Fruit fly (Drosophila melanogaster) whole organism, embryonic: Measurements from ENCODE around the gene rasp.

Source experiments
- Ada2b ChIP-seq: fragments of 200-800 bp; sonication (Bioruptor generic); IDR thresholded peaks from 2 replicates; pipeline ENCODE4 v1.3.6; 2022; ENCODE audit warnings: missing biosample characterization, missing genetic modification characterization
- Adf1 ChIP-seq: fragments of 200-800 bp; sonication (Bioruptor generic); IDR thresholded peaks from 2 replicates; pipeline ENCODE4 v1.3.6; 2022; ENCODE audit warnings: missing biosample characterization, missing genetic modification characterization
- B-H1 ChIP-seq: fragments of 200-800 bp; sonication (Bioruptor generic); IDR thresholded peaks from 3 replicates; pipeline ENCODE4 v1.3.6; 2022; ENCODE audit warnings: missing biosample characterization, missing genetic modification characterization
- Bdp1 ChIP-seq: fragments of 200-800 bp; sonication (Bioruptor generic); optimal IDR thresholded peaks from 3 replicates; lab custom pipeline; 2016; ENCODE audit warnings: missing biosample characterization, missing genetic modification characterization
- CG10979 ChIP-seq: fragments of 200-800 bp; sonication (Bioruptor generic); optimal IDR thresholded peaks from 2 replicates; lab custom pipeline; 2018; ENCODE audit warnings: missing biosample characterization, mild to moderate bottlenecking, missing genetic modification characterization, moderate library complexity
- CG11456 ChIP-seq: fragments of 200-800 bp; sonication (Bioruptor generic); IDR thresholded peaks from 3 replicates; pipeline ENCODE4 v1.3.6; 2022; ENCODE audit warnings: missing biosample characterization, missing genetic modification characterization
- CG13624 ChIP-seq: fragments of 200-800 bp; sonication (Bioruptor generic); optimal IDR thresholded peaks from 2 replicates; lab custom pipeline; 2016; ENCODE audit warnings: missing biosample characterization, missing genetic modification characterization
- CG15269 ChIP-seq: fragments of 200-800 bp; sonication (Bioruptor generic); optimal IDR thresholded peaks from 2 replicates; lab custom pipeline; 2018; ENCODE audit warnings: missing biosample characterization, mild to moderate bottlenecking, missing genetic modification characterization, moderate library complexity
- CG16779 ChIP-seq: fragments of 200-800 bp; sonication (Bioruptor generic); IDR thresholded peaks from 2 replicates; pipeline ENCODE4 v1.3.6; 2022; ENCODE audit warnings: missing biosample characterization, missing genetic modification characterization
- CG17186 ChIP-seq: fragments of 200-800 bp; sonication (Bioruptor generic); optimal IDR thresholded peaks from 3 replicates; lab custom pipeline; 2017; ENCODE audit warnings: missing biosample characterization, missing genetic modification reagents, missing genetic modification characterization
- CG3847 ChIP-seq: fragments of 200-800 bp; sonication (Bioruptor generic); IDR thresholded peaks from 2 replicates; pipeline ENCODE4 v1.3.6; 2022; ENCODE audit warnings: missing biosample characterization, missing genetic modification characterization
- CG4328 ChIP-seq: fragments of 200-800 bp; sonication (Bioruptor generic); optimal IDR thresholded peaks from 3 replicates; lab custom pipeline; 2017; ENCODE audit warnings: missing biosample characterization, missing genetic modification reagents, missing genetic modification characterization
- CG6765 ChIP-seq: fragments of 200-800 bp; sonication (Bioruptor generic); optimal IDR thresholded peaks from 3 replicates; lab custom pipeline; 2017; ENCODE audit warnings: missing biosample characterization, mild to moderate bottlenecking, missing genetic modification characterization
- CG7271 ChIP-seq: fragments of 200-800 bp; sonication (Bioruptor generic); optimal IDR thresholded peaks from 2 replicates; lab custom pipeline; 2018; ENCODE audit warnings: missing biosample characterization, mild to moderate bottlenecking, missing genetic modification characterization, moderate library complexity
- CG7357 ChIP-seq: fragments of 200-800 bp; sonication (Bioruptor generic); IDR thresholded peaks from 3 replicates; pipeline ENCODE4 v1.3.6; 2022; ENCODE audit warnings: missing biosample characterization, missing genetic modification characterization
- CG8765 ChIP-seq: fragments of 200-800 bp; sonication (Bioruptor generic); IDR thresholded peaks from 2 replicates; pipeline ENCODE4 v1.3.6; 2022; ENCODE audit warnings: missing biosample characterization, missing genetic modification characterization
- CG9215 ChIP-seq: fragments of 200-800 bp; sonication (Bioruptor generic); IDR thresholded peaks from 2 replicates; pipeline ENCODE4 v1.3.6; 2022; ENCODE audit warnings: missing biosample characterization, missing genetic modification characterization
- CG9437 ChIP-seq: fragments of 200-800 bp; sonication (Bioruptor generic); optimal IDR thresholded peaks from 2 replicates; lab custom pipeline; 2018; ENCODE audit warnings: missing biosample characterization, mild to moderate bottlenecking, missing genetic modification characterization
- CG9876 ChIP-seq: fragments of 200-800 bp; sonication (Bioruptor generic); optimal IDR thresholded peaks from 2 replicates; lab custom pipeline; 2016; ENCODE audit warnings: missing biosample characterization, missing genetic modification characterization
- CTCF ChIP-seq: fragments of 200-800 bp; sonication (Bioruptor generic); optimal IDR thresholded peaks from 2 replicates; lab custom pipeline; 2017; ENCODE audit warnings: missing biosample characterization, mild to moderate bottlenecking, missing genetic modification characterization, moderate library complexity
- CrebB ChIP-seq: fragments of 200-800 bp; sonication (Bioruptor generic); optimal IDR thresholded peaks from 3 replicates; lab custom pipeline; 2018; ENCODE audit warnings: missing biosample characterization, mild to moderate bottlenecking, missing genetic modification characterization
- D ChIP-seq, 2 experiments: fragments of 200-800 bp in 1 of 2; fragments of >200 bp in 1 of 2; sonication (Bioruptor generic) in 1 of 2; optimal IDR thresholded peaks; 2 replicates in 1 of 2; 3 replicates in 1 of 2; lab custom pipeline; 2017; ENCODE audit warnings: mild to moderate bottlenecking in 1 of 2, missing biosample characterization in 1 of 2, missing genetic modification characterization in 1 of 2, missing genetic modification reagents in 1 of 2
- Fer2 ChIP-seq: fragments of 200-800 bp; sonication (Bioruptor generic); optimal IDR thresholded peaks from 2 replicates; lab custom pipeline; 2018; ENCODE audit warnings: missing biosample characterization, mild to moderate bottlenecking, missing genetic modification characterization, moderate library complexity
- GATAe ChIP-seq: fragments of 200-800 bp; sonication (Bioruptor generic); conservative IDR thresholded peaks from 2 replicates; pipeline ENCODE4 v1.3.6; 2022; ENCODE audit warnings: missing biosample characterization, missing genetic modification characterization
- MTF-1 ChIP-seq: fragments of 200-800 bp; sonication (Bioruptor generic); optimal IDR thresholded peaks from 2 replicates; lab custom pipeline; 2018; ENCODE audit warnings: missing biosample characterization, mild to moderate bottlenecking, missing genetic modification characterization, borderline replicate concordance
- NFAT ChIP-seq: fragments of 200-800 bp; sonication (Bioruptor generic); IDR thresholded peaks from 2 replicates; pipeline ENCODE4 v1.3.6; 2022; ENCODE audit warnings: missing biosample characterization, missing genetic modification characterization
- Sox100B ChIP-seq: fragments of 200-800 bp; sonication (Bioruptor generic); optimal IDR thresholded peaks from 3 replicates; lab custom pipeline; 2018; ENCODE audit warnings: missing biosample characterization, mild to moderate bottlenecking, missing genetic modification characterization
- ap ChIP-seq: fragments of 200-800 bp; sonication (Bioruptor generic); IDR thresholded peaks from 2 replicates; pipeline ENCODE4 v1.3.6; 2022; ENCODE audit warnings: missing biosample characterization, missing genetic modification characterization
- ash1 ChIP-seq: fragments of 200-800 bp; sonication (Bioruptor generic); optimal IDR thresholded peaks from 2 replicates; lab custom pipeline; 2018; ENCODE audit warnings: missing biosample characterization, mild to moderate bottlenecking, missing genetic modification characterization
- chif ChIP-seq, 2 experiments: fragments of 200-800 bp; sonication (Bioruptor generic); optimal IDR thresholded peaks; 3 replicates each; lab custom pipeline; 2016; ENCODE audit warnings: missing biosample characterization in 2 of 2, missing genetic modification characterization in 2 of 2
- cwo ChIP-seq: fragments of 200-800 bp; sonication (Bioruptor generic); optimal IDR thresholded peaks from 3 replicates; lab custom pipeline; 2017; ENCODE audit warnings: missing biosample characterization, missing genetic modification characterization, mild to moderate bottlenecking, moderate library complexity, missing genetic modification reagents
- fu2 ChIP-seq: fragments of 200-800 bp; sonication (Bioruptor generic); optimal IDR thresholded peaks from 2 replicates; lab custom pipeline; 2016; ENCODE audit warnings: missing biosample characterization, missing genetic modification characterization
- grn ChIP-seq: fragments of 200-800 bp; sonication (Bioruptor generic); optimal IDR thresholded peaks from 3 replicates; lab custom pipeline; 2017; ENCODE audit warnings: missing biosample characterization, missing genetic modification characterization
- gt ChIP-seq: fragments of 200-800 bp; sonication (Bioruptor generic); IDR thresholded peaks from 2 replicates; pipeline ENCODE4 v1.3.6; 2022; ENCODE audit warnings: missing biosample characterization, missing genetic modification characterization
- hth ChIP-seq: fragments of >200 bp; optimal IDR thresholded peaks from 2 replicates; lab custom pipeline; 2017; ENCODE audit warnings: inconsistent platforms
- jigr1 ChIP-seq: fragments of 200-800 bp; sonication (Bioruptor generic); IDR thresholded peaks from 3 replicates; pipeline ENCODE4 v1.3.6; 2022; ENCODE audit warnings: missing biosample characterization, missing genetic modification characterization
- jumu ChIP-seq: fragments of 200-800 bp; sonication (Bioruptor generic); optimal IDR thresholded peaks from 3 replicates; lab custom pipeline; 2016; ENCODE audit warnings: missing biosample characterization, missing genetic modification characterization
- knrl ChIP-seq: fragments of 200-800 bp; sonication (Bioruptor generic); IDR thresholded peaks from 3 replicates; pipeline ENCODE4 v1.3.6; 2022; ENCODE audit warnings: missing biosample characterization, missing genetic modification characterization; ENCODE audit not compliant: partially characterized antibody
- nau ChIP-seq: fragments of 200-800 bp; sonication (Bioruptor generic); optimal IDR thresholded peaks from 3 replicates; lab custom pipeline; 2017; ENCODE audit warnings: missing biosample characterization, mild to moderate bottlenecking, missing genetic modification characterization, missing genetic modification reagents
- oc ChIP-seq: fragments of 200-800 bp; sonication (Bioruptor generic); optimal IDR thresholded peaks from 2 replicates; lab custom pipeline; 2018; ENCODE audit warnings: missing biosample characterization, mild to moderate bottlenecking, missing genetic modification characterization, moderate library complexity
- pfk ChIP-seq: fragments of 200-800 bp; sonication (Bioruptor generic); optimal IDR thresholded peaks from 2 replicates; lab custom pipeline; 2018; ENCODE audit warnings: missing biosample characterization, mild to moderate bottlenecking, missing genetic modification characterization, moderate library complexity
- pita ChIP-seq: fragments of 200-800 bp; sonication (Bioruptor generic); optimal IDR thresholded peaks from 2 replicates; lab custom pipeline; 2017; ENCODE audit warnings: missing biosample characterization, mild to moderate bottlenecking, missing genetic modification characterization
- pnt ChIP-seq: fragments of 200-800 bp; sonication (Bioruptor generic); optimal IDR thresholded peaks from 3 replicates; lab custom pipeline; 2016; ENCODE audit warnings: missing biosample characterization, missing genetic modification characterization
- scrt ChIP-seq: fragments of 200-800 bp; sonication (Bioruptor generic); optimal IDR thresholded peaks from 2 replicates; lab custom pipeline; 2018; ENCODE audit warnings: missing biosample characterization, mild to moderate bottlenecking, missing genetic modification characterization, moderate library complexity
- stc ChIP-seq: fragments of 200-800 bp; sonication (Bioruptor generic); IDR thresholded peaks from 2 replicates; pipeline ENCODE4 v1.3.6; 2022; ENCODE audit warnings: missing biosample characterization, missing genetic modification characterization
- tap ChIP-seq: fragments of 200-800 bp; optimal IDR thresholded peaks from 3 replicates; lab custom pipeline; 2019; ENCODE audit warnings: missing biosample characterization, mild to moderate bottlenecking, missing genetic modification characterization, moderate library complexity
- tgo ChIP-seq: fragments of 200-800 bp; sonication (Bioruptor generic); IDR thresholded peaks from 3 replicates; pipeline ENCODE4 v1.3.6; 2022; ENCODE audit warnings: missing biosample characterization, missing genetic modification characterization
- ttk ChIP-seq: fragments of 200-800 bp; sonication (Bioruptor generic); IDR thresholded peaks from 2 replicates; pipeline ENCODE4 v2.1.2; 2022; ENCODE audit warnings: missing biosample characterization, missing genetic modification characterization
- twi ChIP-seq: fragments of 200-800 bp; optimal IDR thresholded peaks from 2 replicates; lab custom pipeline; 2019; ENCODE audit warnings: missing biosample characterization, mild to moderate bottlenecking, missing genetic modification characterization, moderate library complexity
- usp ChIP-seq: fragments of >200 bp; optimal IDR thresholded peaks from 2 replicates; lab custom pipeline; 2017; ENCODE audit warnings: missing biosample characterization, missing genetic modification characterization
- wek ChIP-seq: fragments of 200-800 bp; sonication (Bioruptor generic); optimal IDR thresholded peaks from 3 replicates; lab custom pipeline; 2018; ENCODE audit warnings: missing biosample characterization, mild to moderate bottlenecking, missing genetic modification characterization, moderate library complexity
- zen ChIP-seq: fragments of 200-800 bp; sonication (Bioruptor generic); optimal IDR thresholded peaks from 3 replicates; lab custom pipeline; 2018; ENCODE audit warnings: missing biosample characterization, mild to moderate bottlenecking, missing genetic modification characterization, moderate library complexity

Gene rasp

DNA sequence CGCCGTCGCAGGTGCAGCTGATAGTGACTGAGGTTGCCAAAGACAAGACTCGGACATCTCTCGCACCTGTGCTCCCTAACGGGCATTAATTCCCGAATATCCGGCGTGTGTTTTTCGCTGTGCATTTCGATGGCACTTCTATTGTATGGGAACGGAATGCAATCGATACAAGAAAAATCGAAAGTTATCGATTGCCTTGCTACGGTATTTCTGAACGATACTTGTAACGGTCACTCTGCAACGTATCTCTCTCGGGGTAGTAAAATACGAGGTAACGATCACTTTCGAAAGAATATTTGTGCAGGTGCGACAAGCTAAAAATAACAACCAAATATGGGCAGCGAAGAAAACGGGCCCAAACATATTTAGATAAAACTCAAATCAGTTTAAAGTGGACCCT, 3.0 kb downstream of the rasp start, which contains the start of gene CG32280 (continued):
- no peak for TF ChIP-seq stc (GFP tag; lab: Robert Waterston, UW)
- peak; percentile 41; the same call in 1 of the 2 replicates for TF ChIP-seq CG3847 (GFP tag; lab: Robert Waterston, UW)
- no peak for TF ChIP-seq oc (tag; lab: Kevin White, UChicago)
- no peak for TF ChIP-seq CG7357 (GFP tag; lab: Robert Waterston, UW)
- TF ChIP-seq CG7271 (tag; lab: Kevin White, UChicago): peak; percentile 68
- TF ChIP-seq nau (GFP tag; lab: Kevin White, UChicago): no peak
- TF ChIP-seq NFAT (GFP tag; lab: Robert Waterston, UW): peak; percentile 40; the same call in 1 of the 2 replicates
- peak; percentile 20 for TF ChIP-seq CG6765 (GFP tag; lab: Kevin White, UChicago)
- TF ChIP-seq chif (GFP tag; optimal IDR thresholded peaks at IDR 0.05; lab: Kevin White, UChicago): no peak
- TF ChIP-seq tgo (GFP tag; lab: Robert Waterston, UW): no peak
- TF ChIP-seq MTF-1: no peak
- peak; percentile 21 for TF ChIP-seq jumu (GFP tag; lab: Kevin White, UChicago)
- no peak for TF ChIP-seq hth (lab: Kevin White, UChicago)
- TF ChIP-seq Ada2b (GFP tag; lab: Robert Waterston, UW): no peak
- TF ChIP-seq CG4328 (GFP tag; lab: Kevin White, UChicago): no peak
- TF ChIP-seq CG8765: no peak
- TF ChIP-seq twi (tag; lab: Kevin White, UChicago): no peak
- no peak for TF ChIP-seq Fer2 (tag; lab: Kevin White, UChicago)
- TF ChIP-seq CTCF (GFP tag; lab: Kevin White, UChicago): no peak
- TF ChIP-seq pnt (GFP tag; lab: Kevin White, UChicago): no peak
- TF ChIP-seq jigr1 (GFP tag; lab: Robert Waterston, UW): no peak
- TF ChIP-seq tap (tag; lab: Kevin White, UChicago): no peak
- no peak for TF ChIP-seq CG10979 (tag; lab: Kevin White, UChicago)
- no peak for TF ChIP-seq CG11456 (GFP tag; lab: Robert Waterston, UW)
- TF ChIP-seq cwo: no peak
- TF ChIP-seq CG13624 (GFP tag; lab: Kevin White, UChicago): peak; percentile 24
- no peak for TF ChIP-seq ash1 (GFP tag; lab: Kevin White, UChicago)
- peak; percentile 80 for TF ChIP-seq knrl
- TF ChIP-seq CG16779 (GFP tag; lab: Robert Waterston, UW): no peak
- no peak for TF ChIP-seq GATAe
- TF ChIP-seq Bdp1: no peak
- no peak for TF ChIP-seq gt (GFP tag; lab: Robert Waterston, UW)
- TF ChIP-seq Adf1 (GFP tag; lab: Robert Waterston, UW): 0 out of 2 replicates have a peak, but pooled peaks have one; percentile 12
- no peak for TF ChIP-seq CG9876 (GFP tag; lab: Kevin White, UChicago)
- no peak for TF ChIP-seq usp
- no peak for TF ChIP-seq CG9437 (GFP tag; lab: Kevin White, UChicago)
- TF ChIP-seq grn (GFP tag; lab: Kevin White, UChicago): no peak
- TF ChIP-seq ap (GFP tag; lab: Robert Waterston, UW): no peak
- TF ChIP-seq D (optimal IDR thresholded peaks at IDR 0.05; lab: Kevin White, UChicago): no peak
- TF ChIP-seq D (GFP tag; optimal IDR thresholded peaks at IDR 0.05; lab: Kevin White, UChicago): no peak
- TF ChIP-seq pita (GFP tag; lab: Kevin White, UChicago): no peak
- TF ChIP-seq CG9215 (GFP tag; lab: Robert Waterston, UW): no peak
- TF ChIP-seq zen: no peak
- TF ChIP-seq fu2 (GFP tag; lab: Kevin White, UChicago): no peak
- no peak for TF ChIP-seq Sox100B (GFP tag; lab: Kevin White, UChicago)
- 0 out of 2 replicates have a peak, but pooled peaks have one; percentile 7 for TF ChIP-seq ttk (GFP tag; lab: Robert Waterston, UW)
- peak; percentile 69 for TF ChIP-seq pfk (GFP tag; lab: Kevin White, UChicago)
- TF ChIP-seq CrebB (tag; lab: Kevin White, UChicago): peak; percentile 35
- no peak for TF ChIP-seq wek
- TF ChIP-seq CG17186: peak; percentile 4
- no peak for TF ChIP-seq scrt
- no peak for TF ChIP-seq B-H1 (GFP tag; lab: Robert Waterston, UW)
- TF ChIP-seq CG15269 (tag; lab: Kevin White, UChicago): no peak
